Worm (Caenorhabditis elegans) whole organism, mixed stage, embryonic: ENCODE data around the gene fbxa-56.

Experiments
- M03D4.4 ChIP-seq: sonication (generic microtip); optimal IDR thresholded peaks from 2 replicates; lab custom pipeline; 2017; ENCODE audit warnings: mild to moderate bottlenecking, missing genetic modification characterization, missing compliant biosample characterization
- bed-3 ChIP-seq: fragments of 200-800 bp; sonication (Bioruptor generic); optimal IDR thresholded peaks from 3 replicates; lab custom pipeline; 2018; ENCODE audit warnings: mild to moderate bottlenecking, missing genetic modification characterization, moderate library complexity, missing compliant biosample characterization
- blmp-1 ChIP-seq: fragments of 150-350 bp; optimal IDR thresholded peaks from 2 replicates; lab custom pipeline; 2014; ENCODE audit warnings: missing biosample characterization, missing genetic modification characterization
- ceh-39 ChIP-seq: fragments of 150-350 bp; optimal IDR thresholded peaks from 2 replicates; lab custom pipeline; 2014; ENCODE audit warnings: missing biosample characterization, missing genetic modification characterization
- ceh-83 ChIP-seq: fragments of 200-800 bp; sonication (Bioruptor generic); optimal IDR thresholded peaks from 2 replicates; lab custom pipeline; 2018; ENCODE audit warnings: mild to moderate bottlenecking, missing genetic modification characterization, missing compliant biosample characterization
- ces-1 ChIP-seq: fragments of 150-350 bp; optimal IDR thresholded peaks from 2 replicates; lab custom pipeline; 2014; ENCODE audit warnings: missing biosample characterization, missing genetic modification reagents, missing genetic modification characterization
- drap-1 ChIP-seq: fragments of 200-800 bp; sonication (Bioruptor generic); optimal IDR thresholded peaks from 3 replicates; lab custom pipeline; 2018; ENCODE audit warnings: mild to moderate bottlenecking, missing genetic modification characterization, missing compliant biosample characterization
- elt-1 ChIP-seq: sonication (generic microtip); optimal IDR thresholded peaks from 2 replicates; lab custom pipeline; 2017; ENCODE audit warnings: missing genetic modification characterization, mild to moderate bottlenecking, missing compliant biosample characterization, antibody characterized with exemption, moderate library complexity, borderline replicate concordance; ENCODE audit not compliant: insufficient read depth
- elt-3 ChIP-seq: fragments of 150-350 bp; optimal IDR thresholded peaks from 2 replicates; lab custom pipeline; 2014; ENCODE audit warnings: missing biosample characterization, missing genetic modification characterization
- flh-1 ChIP-seq: fragments of 200-800 bp; sonication (Bioruptor generic); optimal IDR thresholded peaks from 2 replicates; lab custom pipeline; 2018; ENCODE audit warnings: mild to moderate bottlenecking, missing genetic modification characterization, moderate library complexity, missing compliant biosample characterization
- ham-2 ChIP-seq: fragments of 200-800 bp; sonication (Bioruptor generic); optimal IDR thresholded peaks from 2 replicates; lab custom pipeline; 2018; ENCODE audit warnings: mild to moderate bottlenecking, missing genetic modification characterization, missing compliant biosample characterization
- hlh-1 ChIP-seq: fragments of 150-350 bp; optimal IDR thresholded peaks from 2 replicates; lab custom pipeline; 2014; ENCODE audit warnings: missing biosample characterization, missing genetic modification reagents, missing genetic modification characterization
- lin-13 ChIP-seq: fragments of 150-350 bp; optimal IDR thresholded peaks from 2 replicates; lab custom pipeline; 2014; ENCODE audit warnings: missing biosample characterization, missing genetic modification characterization
- lin-32 ChIP-seq: fragments of 200-800 bp; sonication (Bioruptor generic); optimal IDR thresholded peaks from 2 replicates; lab custom pipeline; 2018; ENCODE audit warnings: mild to moderate bottlenecking, missing genetic modification characterization, missing compliant biosample characterization
- lsy-2 ChIP-seq: fragments of 150-350 bp; optimal IDR thresholded peaks from 2 replicates; lab custom pipeline; 2014; ENCODE audit warnings: missing biosample characterization, missing genetic modification characterization
- mab-5 ChIP-seq: fragments of 150-350 bp; optimal IDR thresholded peaks from 2 replicates; lab custom pipeline; 2014; ENCODE audit warnings: missing biosample characterization, missing genetic modification characterization
- mep-1 ChIP-seq: fragments of 150-350 bp; optimal IDR thresholded peaks from 2 replicates; lab custom pipeline; 2017; ENCODE audit warnings: missing biosample characterization, missing genetic modification reagents, missing genetic modification characterization, inconsistent platforms
- mls-2 ChIP-seq: sonication (generic microtip); optimal IDR thresholded peaks from 2 replicates; lab custom pipeline; 2016; ENCODE audit warnings: mild to moderate bottlenecking, missing genetic modification characterization, moderate library complexity, missing compliant biosample characterization
- nhr-12 ChIP-seq: fragments of 150-350 bp; optimal IDR thresholded peaks from 2 replicates; lab custom pipeline; 2014; ENCODE audit warnings: missing biosample characterization, missing genetic modification characterization
- nhr-2 ChIP-seq: fragments of 150-350 bp; optimal IDR thresholded peaks from 2 replicates; lab custom pipeline; 2014; ENCODE audit warnings: missing biosample characterization, missing genetic modification characterization
- nhr-237 ChIP-seq: fragments of 150-350 bp; optimal IDR thresholded peaks from 2 replicates; lab custom pipeline; 2014; ENCODE audit warnings: missing biosample characterization, missing genetic modification characterization
- nhr-28 ChIP-seq: fragments of 150-350 bp; optimal IDR thresholded peaks from 2 replicates; lab custom pipeline; 2014; ENCODE audit warnings: missing biosample characterization, missing genetic modification characterization
- nhr-76 ChIP-seq: sonication (generic microtip); optimal IDR thresholded peaks from 2 replicates; lab custom pipeline; 2017; ENCODE audit warnings: missing biosample characterization, missing genetic modification characterization
- pha-4 ChIP-seq: fragments of 150-350 bp; optimal IDR thresholded peaks from 2 replicates; lab custom pipeline; 2018; ENCODE audit warnings: missing biosample characterization, missing genetic modification reagents, missing genetic modification characterization
- sem-2 ChIP-seq: fragments of 200-800 bp; sonication (Bioruptor generic); optimal IDR thresholded peaks from 2 replicates; lab custom pipeline; 2018; ENCODE audit warnings: mild to moderate bottlenecking, missing genetic modification characterization, missing compliant biosample characterization
- sptf-1 ChIP-seq: sonication (generic microtip); optimal IDR thresholded peaks from 2 replicates; lab custom pipeline; 2017; ENCODE audit warnings: mild to moderate bottlenecking, missing genetic modification characterization, moderate library complexity, missing compliant biosample characterization
- tbx-8 ChIP-seq: fragments of 200-800 bp; sonication (Bioruptor generic); optimal IDR thresholded peaks from 2 replicates; lab custom pipeline; 2018; ENCODE audit warnings: mild to moderate bottlenecking, missing genetic modification characterization, moderate library complexity, missing compliant biosample characterization
- unc-120 ChIP-seq: sonication (generic microtip); optimal IDR thresholded peaks from 2 replicates; lab custom pipeline; 2017; ENCODE audit warnings: missing genetic modification characterization, missing compliant biosample characterization; ENCODE audit not compliant: poor library complexity, severe bottlenecking
- unc-39 ChIP-seq: fragments of 150-350 bp; optimal IDR thresholded peaks from 2 replicates; lab custom pipeline; 2014; ENCODE audit warnings: missing biosample characterization, missing genetic modification characterization
- unc-62 ChIP-seq: fragments of 150-350 bp; optimal IDR thresholded peaks from 2 replicates; lab custom pipeline; 2014; ENCODE audit warnings: missing biosample characterization, missing genetic modification reagents, missing genetic modification characterization
- zip-8 ChIP-seq: fragments of 150-350 bp; optimal IDR thresholded peaks from 2 replicates; lab custom pipeline; 2014; ENCODE audit warnings: missing biosample characterization, missing genetic modification characterization
- ztf-11 ChIP-seq: fragments of 150-350 bp; optimal IDR thresholded peaks from 2 replicates; lab custom pipeline; 2014; ENCODE audit warnings: missing biosample characterization, missing genetic modification characterization

Gene fbxa-56

DNA sequence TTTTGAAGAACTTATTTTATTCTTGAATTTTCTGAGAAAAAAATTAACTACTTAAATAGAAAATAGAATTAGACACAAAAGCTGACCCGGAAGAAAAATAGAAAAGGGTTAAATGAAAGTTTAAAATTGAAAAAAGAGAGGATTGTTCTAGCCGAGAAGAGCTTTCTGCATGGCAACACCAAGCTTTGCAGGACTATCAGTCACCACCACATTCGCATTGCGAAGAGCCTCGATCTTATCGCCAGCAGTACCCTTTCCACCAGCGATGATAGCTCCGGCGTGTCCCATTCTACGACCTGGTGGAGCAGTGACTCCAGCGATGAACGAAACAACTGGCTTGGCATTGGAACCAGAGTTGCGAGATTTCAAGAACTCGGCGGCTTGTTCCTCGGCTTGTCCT is 37.7 kb downstream of the fbxa-56 start:
- no peak for TF ChIP-seq bed-3 (GFP tag; lab: Kevin White, UChicago)
- no peak for TF ChIP-seq drap-1 (GFP tag; lab: Kevin White, UChicago)
- TF ChIP-seq ztf-11 (tag; lab: Kevin White, UChicago): no peak
- TF ChIP-seq ceh-39 (tag; lab: Kevin White, UChicago): no peak
- TF ChIP-seq nhr-12: no peak
- TF ChIP-seq ces-1: no peak
- TF ChIP-seq unc-120 (tag; lab: Kevin White, UChicago): no peak
- TF ChIP-seq mep-1 (tag; lab: Kevin White, UChicago): no peak
- no peak for TF ChIP-seq nhr-76 (tag; lab: Kevin White, UChicago)
- TF ChIP-seq tbx-8 (GFP tag; lab: Kevin White, UChicago): no peak
- no peak for TF ChIP-seq nhr-28 (tag; lab: Kevin White, UChicago)
- TF ChIP-seq flh-1: no peak
- no peak for TF ChIP-seq hlh-1 (tag; lab: Kevin White, UChicago)
- no peak for TF ChIP-seq elt-3
- no peak for TF ChIP-seq nhr-2 (tag; lab: Kevin White, UChicago)
- no peak for TF ChIP-seq lin-32 (GFP tag; lab: Kevin White, UChicago)

DNA sequence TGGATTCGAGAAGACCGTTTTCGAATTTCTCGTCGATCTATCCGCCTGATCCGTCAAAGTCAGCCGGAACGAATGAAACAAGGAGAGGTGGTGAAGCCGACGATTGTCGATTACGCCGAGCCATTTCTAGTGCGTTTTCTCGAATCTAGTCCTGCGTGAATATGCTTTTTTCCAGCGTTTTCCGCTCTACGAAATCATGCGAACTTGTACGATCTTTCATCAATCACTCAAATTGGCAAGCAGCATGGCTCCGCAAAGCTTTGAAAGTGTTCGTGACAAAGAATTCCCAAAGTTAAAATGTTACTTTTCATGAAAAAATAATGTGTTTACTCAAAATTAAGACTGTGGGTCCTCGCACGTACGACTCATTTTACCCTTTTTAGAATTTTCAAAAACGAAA is 41.0 kb downstream of the fbxa-56 start:
- TF ChIP-seq unc-120 (tag; lab: Kevin White, UChicago) (no peak), blmp-1 (tag; lab: Kevin White, UChicago) (no peak), sem-2 (GFP tag; lab: Kevin White, UChicago) (no peak), lin-32 (GFP tag; lab: Kevin White, UChicago) (no peak), mab-5 (tag; lab: Kevin White, UChicago) (no peak), lsy-2 (tag; lab: Kevin White, UChicago) (no peak), drap-1 (GFP tag; lab: Kevin White, UChicago) (no peak), nhr-237 (tag; lab: Kevin White, UChicago) (no peak), ham-2 (GFP tag; lab: Kevin White, UChicago) (no peak), zip-8 (no peak), elt-3 (no peak), hlh-1 (tag; lab: Kevin White, UChicago) (no peak)

DNA sequence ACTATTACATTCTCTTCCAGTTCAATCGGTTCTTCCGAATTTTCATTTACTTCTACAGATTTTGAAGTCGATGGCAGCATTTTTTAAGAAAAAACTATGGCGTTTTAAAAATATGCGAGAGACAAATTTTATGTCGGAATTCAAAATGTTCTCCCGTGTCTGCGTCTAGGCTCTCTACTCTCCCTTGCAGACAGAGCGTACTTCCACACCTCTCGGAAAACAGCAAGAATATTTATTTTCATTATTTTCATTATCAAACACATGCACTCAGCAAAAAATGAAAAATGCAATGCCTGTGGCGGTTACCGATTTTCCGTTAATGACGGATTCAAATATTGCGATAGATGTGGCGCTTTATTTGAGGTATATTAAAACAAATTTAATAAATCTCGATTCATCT is 42.3 kb downstream of the fbxa-56 start, which contains the start of the genes ztf-18 and F23H11.2:
ztf-18 (minus strand) TSS at position 188 of the 400 bp plus-strand sequence.
F23H11.2 (plus strand) TSS at position 223 of the 400 bp plus-strand sequence.
- TF ChIP-seq elt-1 (no peak), hlh-1 (tag; lab: Kevin White, UChicago) (peak; percentile 18)

DNA sequence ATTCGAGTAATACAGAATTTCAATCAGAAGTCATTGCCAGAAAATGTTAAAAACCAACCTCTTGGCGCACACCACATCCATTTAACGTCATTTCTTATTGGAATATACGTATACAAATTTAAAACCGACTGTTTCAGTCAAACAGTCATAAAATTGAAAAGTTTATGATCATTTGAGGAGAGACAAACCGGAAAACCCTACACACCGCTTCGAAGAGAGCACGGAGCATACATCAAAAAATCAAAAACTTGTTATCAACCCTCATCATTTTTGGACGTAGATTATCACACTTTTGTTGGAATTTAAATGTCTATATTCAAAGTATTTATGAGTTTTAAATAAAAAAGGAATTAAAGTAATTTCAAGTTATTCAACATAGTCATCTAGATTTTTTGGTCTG is 46.8 kb downstream of the fbxa-56 start, which contains the start of gene T24C4.10:
T24C4.10 (minus strand) TSS at position 230 of the 400 bp plus-strand sequence.
- TF ChIP-seq flh-1 (no peak), ceh-83 (GFP tag; lab: Kevin White, UChicago) (no peak), nhr-76 (tag; lab: Kevin White, UChicago) (no peak), nhr-28 (tag; lab: Kevin White, UChicago) (no peak), unc-39 (tag; lab: Kevin White, UChicago) (no peak), sptf-1 (tag; lab: Kevin White, UChicago) (no peak), nhr-12 (no peak), mls-2 (no peak), bed-3 (GFP tag; lab: Kevin White, UChicago) (no peak), lsy-2 (tag; lab: Kevin White, UChicago) (no peak)
- TF ChIP-seq, all 35 proteins: peak for 0

DNA sequence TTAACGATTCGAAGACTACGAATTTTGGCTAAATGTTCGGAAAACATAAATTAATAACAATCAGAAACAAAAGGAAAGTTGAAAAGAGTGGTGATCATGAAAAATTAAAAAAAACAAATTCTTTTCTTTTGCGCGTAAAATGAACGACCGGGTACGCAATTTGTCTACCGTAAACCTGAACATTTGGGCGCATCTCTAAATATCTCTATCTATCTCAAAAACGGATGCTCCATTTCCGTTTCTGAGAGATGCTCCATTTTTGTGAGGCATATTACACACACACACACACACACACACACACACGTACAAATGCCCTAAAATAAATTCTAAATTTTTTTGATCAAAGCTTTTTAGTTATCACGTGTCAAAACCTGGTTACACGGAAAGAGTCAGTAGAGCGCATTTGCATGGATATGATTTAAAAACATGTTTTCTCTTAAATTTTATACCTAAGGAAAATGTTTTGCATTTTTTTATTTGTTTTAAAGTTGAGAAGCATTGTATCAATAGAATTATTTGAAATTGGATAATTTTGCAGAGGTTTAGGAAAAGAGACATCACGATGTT is 48.8 kb downstream of the fbxa-56 start:
- TF ChIP-seq lsy-2 (tag; lab: Kevin White, UChicago) (peak; percentile 81), lin-13 (no peak)

DNA sequence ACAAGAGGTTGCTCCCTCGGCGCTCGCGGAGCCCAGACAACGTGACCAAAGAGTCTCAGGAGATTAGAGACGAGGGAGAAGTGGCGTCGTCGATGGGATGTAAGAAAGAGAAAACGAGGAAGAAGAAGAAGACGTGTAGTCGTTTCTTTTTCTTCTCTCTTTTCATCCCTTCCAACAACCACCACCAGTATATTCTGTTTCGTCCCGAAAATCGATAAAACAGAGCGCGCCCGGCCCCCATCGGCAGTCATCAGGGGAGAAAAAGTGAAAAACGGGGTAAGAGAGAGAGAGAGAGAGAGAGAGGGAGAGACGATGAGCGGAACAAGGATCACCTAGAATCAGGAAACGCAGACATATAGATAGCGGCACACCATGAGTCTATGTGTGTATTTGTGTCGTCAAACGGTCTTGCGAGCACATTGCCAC is 50.0 kb downstream of the fbxa-56 start:
- TF ChIP-seq lsy-2 (tag; lab: Kevin White, UChicago) (peak; percentile 21), sem-2 (GFP tag; lab: Kevin White, UChicago) (no peak), zip-8 (no peak), bed-3 (GFP tag; lab: Kevin White, UChicago) (no peak), nhr-2 (tag; lab: Kevin White, UChicago) (no peak), ces-1 (peak; percentile 63), elt-1 (no peak), unc-120 (tag; lab: Kevin White, UChicago) (peak; percentile 41), unc-39 (tag; lab: Kevin White, UChicago) (no peak), nhr-28 (tag; lab: Kevin White, UChicago) (no peak), nhr-76 (tag; lab: Kevin White, UChicago) (peak; percentile 34), lin-32 (GFP tag; lab: Kevin White, UChicago) (no peak), mep-1 (tag; lab: Kevin White, UChicago) (no peak), ceh-39 (tag; lab: Kevin White, UChicago) (peak; percentile 32), ztf-11 (tag; lab: Kevin White, UChicago) (no peak), ceh-83 (GFP tag; lab: Kevin White, UChicago) (no peak), nhr-12 (no peak), mls-2 (peak; percentile 60), ham-2 (GFP tag; lab: Kevin White, UChicago) (peak; percentile 23), sptf-1 (tag; lab: Kevin White, UChicago) (no peak), lin-13 (no peak), drap-1 (GFP tag; lab: Kevin White, UChicago) (no peak), hlh-1 (tag; lab: Kevin White, UChicago) (no peak), unc-62 (GFP tag; lab: Kevin White, UChicago) (peak; percentile 16), pha-4 (tag; lab: Kevin White, UChicago) (peak; percentile 24), blmp-1 (tag; lab: Kevin White, UChicago) (peak; percentile 49), M03D4.4 (tag; lab: Kevin White, UChicago) (no peak)
